Fruit fly (Drosophila melanogaster) Kc167 (cell line): ENCODE data around the gene Exo84.

Source experiments
- Myc ChIP-seq: fragments of >200 bp; optimal IDR thresholded peaks from 2 replicates; lab custom pipeline; 2017; ENCODE audit warnings: missing external identifiers
- h ChIP-seq: fragments of >200 bp; optimal IDR thresholded peaks from 3 replicates; lab custom pipeline; 2018; ENCODE audit warnings: missing external identifiers
- insv ChIP-seq: fragments of >200 bp; optimal IDR thresholded peaks from 3 replicates; lab custom pipeline; 2018; ENCODE audit warnings: missing external identifiers
- psq ChIP-seq: fragments of >200 bp; optimal IDR thresholded peaks from 2 replicates; lab custom pipeline; 2017; ENCODE audit warnings: missing external identifiers

DNA sequence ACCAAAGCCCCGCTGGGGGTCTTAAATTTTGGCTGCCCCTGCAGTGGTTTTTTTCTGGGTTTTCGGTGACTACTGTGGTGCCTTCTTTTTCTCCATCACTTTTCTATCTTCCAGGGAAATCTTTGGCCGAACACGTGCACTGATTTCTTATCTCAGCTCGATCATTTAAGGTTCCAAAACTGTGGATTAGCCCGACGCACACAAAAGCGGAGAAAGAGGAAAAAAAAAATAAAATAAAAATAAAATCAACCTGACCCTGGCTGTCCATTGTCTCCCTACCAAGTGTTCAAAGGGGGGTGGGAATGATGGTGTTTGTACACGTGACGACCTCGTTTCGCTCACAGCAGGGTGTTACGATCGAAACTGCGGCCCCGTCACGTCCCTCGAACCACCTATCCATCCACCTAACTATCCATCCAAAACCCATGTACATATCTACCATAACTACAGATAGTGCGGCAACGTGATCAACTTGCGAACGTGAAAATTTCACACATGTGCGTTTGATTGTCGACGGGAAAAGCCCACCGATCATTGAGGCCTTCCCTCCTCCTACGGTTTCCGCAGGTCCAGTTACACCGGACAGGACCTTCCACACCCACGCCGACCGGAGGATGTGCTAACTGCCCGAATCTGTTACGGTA is 25.3 kb downstream of the Exo84 start:
- no peak for TF ChIP-seq psq (lab: Kevin White, UChicago)
- no peak for TF ChIP-seq Myc (lab: Kevin White, UChicago)
- TF ChIP-seq insv (lab: Kevin White, UChicago) = no peak
- no peak for TF ChIP-seq h (lab: Kevin White, UChicago)
